Worm (Caenorhabditis elegans): Measurements from ENCODE around the gene fbxa-6.

The fbxa-6 gene

DNA sequence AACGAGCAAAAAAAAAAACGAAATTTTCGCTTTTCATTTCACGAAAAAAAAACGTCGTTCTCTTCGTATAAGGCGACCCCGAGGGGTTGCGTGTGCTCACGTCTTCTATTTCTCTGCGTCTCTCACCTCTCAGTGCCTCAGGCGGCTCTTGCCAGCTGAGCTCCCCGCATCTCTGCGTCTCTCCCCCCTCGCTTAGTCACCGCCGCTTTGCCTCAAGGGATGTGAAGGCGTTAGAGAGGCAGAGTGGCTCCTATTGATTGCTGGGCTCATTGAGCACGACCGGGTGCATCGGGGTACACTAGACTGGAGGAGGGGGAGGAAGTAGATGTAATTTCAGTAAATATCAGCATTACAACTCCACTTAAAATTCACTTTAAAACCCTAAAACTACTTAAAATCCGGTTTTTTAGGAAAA is 22.7 kb upstream of the fbxa-6 start (continued):
- no peak for TF ChIP-seq sdz-12 (GFP tag; optimal IDR thresholded peaks at IDR 0.05)
- no peak for TF ChIP-seq php-3 (GFP tag; IDR thresholded peaks at IDR 0.05)
- TF ChIP-seq mxl-2 (GFP tag; conservative IDR thresholded peaks at IDR 0.05) = no peak
- no peak for TF ChIP-seq T20F7.1 (GFP tag; optimal IDR thresholded peaks at IDR 0.05)
- peak; percentile 68 for TF ChIP-seq ceh-20 (GFP tag; IDR thresholded peaks at IDR 0.05)
- no peak for TF ChIP-seq nhr-237 (tag; optimal IDR thresholded peaks at IDR 0.05)
- no peak for TF ChIP-seq R02D3.7 (tag; optimal IDR thresholded peaks at IDR 0.05)
- TF ChIP-seq Y75B8A.6 (GFP tag; IDR thresholded peaks at IDR 0.05) = no peak
- no peak for TF ChIP-seq Y48G9A.11 (GFP tag; IDR thresholded peaks at IDR 0.05)
- TF ChIP-seq nhr-10 (tag; optimal IDR thresholded peaks at IDR 0.05) = no peak
- TF ChIP-seq duxl-1 (tag; optimal IDR thresholded peaks at IDR 0.05; ENCODE audit: poor library complexity) = no peak
- peak; percentile 1 for TF ChIP-seq spr-3 (GFP tag; optimal IDR thresholded peaks at IDR 0.05)
- no peak for TF ChIP-seq daf-19 (GFP tag; conservative IDR thresholded peaks at IDR 0.05)
- no peak for TF ChIP-seq unc-130 (GFP tag; optimal IDR thresholded peaks at IDR 0.05)
- peak; percentile 62; the same call in 1 of the 2 replicates for TF ChIP-seq tra-1 (GFP tag; IDR thresholded peaks at IDR 0.05)
- TF ChIP-seq fkh-10 (GFP tag; optimal IDR thresholded peaks at IDR 0.05) = peak; percentile 82
- peak; percentile 94 for TF ChIP-seq hlh-30 (tag; optimal IDR thresholded peaks at IDR 0.05; ENCODE audit: insufficient read depth)
- peak; percentile 82 for TF ChIP-seq hmg-1.1 (GFP tag; IDR thresholded peaks at IDR 0.05)
- TF ChIP-seq egl-43 (GFP tag; IDR thresholded peaks at IDR 0.05) = peak; percentile 84
- no peak for TF ChIP-seq D1046.2 (GFP tag; IDR thresholded peaks at IDR 0.05)
- TF ChIP-seq hlh-11 (tag; optimal IDR thresholded peaks at IDR 0.05) = peak; percentile 84
- no peak for TF ChIP-seq nhr-76 (tag; optimal IDR thresholded peaks at IDR 0.05)
- TF ChIP-seq dpl-1 (GFP tag; optimal IDR thresholded peaks at IDR 0.05) = no peak
- TF ChIP-seq nhr-28 (tag; optimal IDR thresholded peaks at IDR 0.05) = no peak
- TF ChIP-seq jun-1 (tag; optimal IDR thresholded peaks at IDR 0.05) = no peak

DNA sequence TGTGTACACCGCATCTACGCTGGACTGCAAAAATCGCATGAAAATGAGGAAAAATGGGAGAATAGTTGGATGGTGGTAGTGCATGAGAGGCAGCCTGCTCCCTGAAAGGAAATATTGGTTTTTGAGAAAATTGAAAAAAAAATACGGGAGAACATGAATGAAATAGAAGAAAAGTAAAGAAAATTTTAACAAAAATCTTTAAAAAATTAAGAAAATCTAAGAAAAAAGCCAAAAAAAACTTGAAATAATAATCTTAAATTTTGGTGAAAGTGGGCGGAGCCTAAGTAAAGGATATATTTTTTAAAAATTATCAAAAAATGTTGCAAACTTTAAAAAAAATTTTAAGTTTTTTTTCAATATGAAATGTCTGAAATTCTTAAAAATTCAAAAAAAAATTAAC is 21.0 kb upstream of the fbxa-6 start, which contains the start of gene H10E21.5:
H10E21.5 (minus strand) TSS at position 101 of the 400 bp plus-strand sequence.
- TF ChIP-seq set-16 (GFP tag; IDR thresholded peaks at IDR 0.05) (no peak), lin-38 (GFP tag; IDR thresholded peaks at IDR 0.05) (no peak), vab-7 (GFP tag; IDR thresholded peaks at IDR 0.05) (no peak), ceh-28 (tag; optimal IDR thresholded peaks at IDR 0.05) (no peak), ZK546.5 (tag; optimal IDR thresholded peaks at IDR 0.05) (no peak), unc-130 (GFP tag; optimal IDR thresholded peaks at IDR 0.05) (no peak), mep-1 (tag; optimal IDR thresholded peaks at IDR 0.05) (no peak), sdz-12 (GFP tag; optimal IDR thresholded peaks at IDR 0.05) (no peak), Y75B8A.6 (GFP tag; IDR thresholded peaks at IDR 0.05) (no peak), egl-27 (tag; optimal IDR thresholded peaks at IDR 0.05) (no peak)

DNA sequence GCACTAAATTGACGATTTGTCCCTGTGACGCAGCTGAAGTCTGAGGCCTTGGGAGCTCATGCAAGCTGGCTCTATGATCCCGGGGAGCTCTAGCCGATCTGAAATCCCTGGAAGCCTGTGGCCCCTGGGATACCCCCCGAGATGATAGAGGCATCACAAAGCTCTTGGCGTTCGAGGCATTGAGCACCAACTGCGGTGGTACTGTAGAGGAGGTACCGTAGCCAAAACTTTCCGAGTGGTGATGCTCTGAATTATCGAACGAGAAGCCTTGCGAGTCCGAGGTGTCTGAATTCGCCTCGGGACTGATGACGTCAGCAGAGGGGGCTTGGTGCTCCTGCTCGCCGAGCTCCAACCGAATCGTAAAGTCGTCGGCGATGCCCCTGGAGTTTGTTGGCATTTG is 18.4 kb upstream of the fbxa-6 start:
- TF ChIP-seq ceh-44 (GFP tag; IDR thresholded peaks at IDR 0.05) (no peak), set-16 (GFP tag; IDR thresholded peaks at IDR 0.05) (peak; percentile 68), mdl-1 (tag; optimal IDR thresholded peaks at IDR 0.05) (no peak)

DNA sequence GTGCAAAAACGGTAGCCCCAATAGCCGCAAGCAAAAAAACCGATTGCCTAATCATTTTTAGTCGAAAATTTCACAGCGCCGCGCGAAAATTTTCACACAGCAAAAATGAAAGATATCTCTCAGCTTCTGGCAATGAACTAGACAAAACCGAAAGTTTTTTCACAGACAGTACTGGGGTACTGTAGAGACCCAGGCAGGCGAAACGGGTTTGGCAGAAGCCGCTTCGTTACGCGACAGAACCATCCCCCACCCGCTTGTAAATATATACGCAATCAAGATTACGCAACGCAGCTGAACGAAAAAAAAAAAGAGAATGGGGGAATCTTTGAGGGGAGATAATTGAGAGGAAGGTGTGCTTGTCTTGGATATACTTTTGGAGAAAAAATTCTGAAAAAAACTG is 16.6 kb upstream of the fbxa-6 start, which contains the start of gene H10E21.4:
H10E21.4 (minus strand) TSS at position 167 of the 400 bp plus-strand sequence.
- no peak for TF ChIP-seq nhr-6 (tag; optimal IDR thresholded peaks at IDR 0.05)
- TF ChIP-seq ceh-82 (tag; optimal IDR thresholded peaks at IDR 0.05) = no peak
- TF ChIP-seq dpl-1 (GFP tag; optimal IDR thresholded peaks at IDR 0.05) = no peak
- no peak for TF ChIP-seq fos-1 (tag; optimal IDR thresholded peaks at IDR 0.05)
- TF ChIP-seq set-16 (GFP tag; IDR thresholded peaks at IDR 0.05) = no peak
- TF ChIP-seq egl-27 (tag; optimal IDR thresholded peaks at IDR 0.05) = no peak
- TF ChIP-seq jun-1 (tag; optimal IDR thresholded peaks at IDR 0.05) = no peak
- TF ChIP-seq lir-3 (tag; optimal IDR thresholded peaks at IDR 0.05) = no peak
- no peak for TF ChIP-seq daf-19 (GFP tag; conservative IDR thresholded peaks at IDR 0.05)
- no peak for TF ChIP-seq nhr-111 (GFP tag; optimal IDR thresholded peaks at IDR 0.05)
